Worm (Caenorhabditis elegans) whole organism, L1 larva: ENCODE measurements around the gene ZK381.8.
A peak's percentile ranks its signal among the peaks of the same experiment; 100 is the strongest.

Experiments
- C04F5.9 ChIP-seq: sonication (generic microtip); optimal IDR thresholded peaks from 2 replicates; lab custom pipeline; 2016; ENCODE audit warnings: missing genetic modification characterization, missing compliant biosample characterization
- Y116A8C.19 ChIP-seq: sonication (generic microtip); optimal IDR thresholded peaks from 2 replicates; lab custom pipeline; 2016; ENCODE audit warnings: missing compliant biosample characterization, missing genetic modification characterization, borderline replicate concordance
- blmp-1 ChIP-seq: fragments of 150-350 bp; optimal IDR thresholded peaks from 2 replicates; lab custom pipeline; 2014; ENCODE audit warnings: missing biosample characterization, missing genetic modification characterization
- ceh-63 ChIP-seq: fragments of 200-800 bp; sonication (Bioruptor generic); optimal IDR thresholded peaks from 2 replicates; lab custom pipeline; 2018; ENCODE audit warnings: mild to moderate bottlenecking, missing genetic modification characterization, missing compliant biosample characterization
- ceh-82 ChIP-seq, 3 experiments: fragments of 150-350 bp in 1 of 3; sonication (generic microtip) in 2 of 3; optimal IDR thresholded peaks; 2 replicates each; lab custom pipeline; 2014 to 2017; ENCODE audit warnings: missing biosample characterization in 3 of 3, missing genetic modification characterization in 3 of 3
- ceh-88 ChIP-seq: fragments of 200-800 bp; sonication (Bioruptor generic); IDR thresholded peaks from 2 replicates; pipeline ENCODE4 v1.3.6; 2022; ENCODE audit warnings: missing genetic modification characterization, missing compliant biosample characterization
- ceh-90 ChIP-seq: sonication (generic microtip); optimal IDR thresholded peaks from 2 replicates; lab custom pipeline; 2016; ENCODE audit warnings: missing genetic modification characterization, missing compliant biosample characterization
- dsc-1 ChIP-seq: sonication (generic microtip); optimal IDR thresholded peaks from 2 replicates; lab custom pipeline; 2016; ENCODE audit warnings: mild to moderate bottlenecking, missing genetic modification characterization, missing compliant biosample characterization
- efl-1 ChIP-seq, 4 experiments: fragments of 150-350 bp; optimal IDR thresholded peaks in 3 of 4; peaks in 1 of 4; 1 replicate in 1 of 4; 2 replicates in 3 of 4; lab custom pipeline; 2014; ENCODE audit warnings: missing biosample characterization in 2 of 4, missing genetic modification characterization in 2 of 4, missing genetic modification reagents in 2 of 4
- egl-27 ChIP-seq, 2 experiments: fragments of 150-350 bp in 1 of 2; sonication (generic microtip); optimal IDR thresholded peaks; 3 replicates each; lab custom pipeline; 2017 to 2018; ENCODE audit warnings: missing biosample characterization in 2 of 2, missing genetic modification characterization in 2 of 2, missing genetic modification reagents in 2 of 2
- elt-2 ChIP-seq: sonication (generic microtip); optimal IDR thresholded peaks from 2 replicates; lab custom pipeline; 2016; ENCODE audit warnings: missing genetic modification characterization, mild to moderate bottlenecking, inconsistent platforms, missing compliant biosample characterization, missing genetic modification reagents
- ets-5 ChIP-seq: fragments of 200-800 bp; sonication (Bioruptor generic); IDR thresholded peaks from 2 replicates; pipeline ENCODE4 v1.3.6; 2022; ENCODE audit warnings: missing genetic modification characterization, missing compliant biosample characterization
- fkh-4 ChIP-seq: sonication (generic microtip); optimal IDR thresholded peaks from 2 replicates; lab custom pipeline; 2016; ENCODE audit warnings: missing compliant biosample characterization, missing genetic modification characterization, borderline replicate concordance
- fkh-8 ChIP-seq: sonication (generic microtip); optimal IDR thresholded peaks from 2 replicates; lab custom pipeline; 2016; ENCODE audit warnings: mild to moderate bottlenecking, missing genetic modification characterization, missing compliant biosample characterization
- fos-1 ChIP-seq: fragments of 150-350 bp; optimal IDR thresholded peaks from 2 replicates; lab custom pipeline; 2014; ENCODE audit warnings: missing biosample characterization, missing genetic modification characterization
- hlh-17 ChIP-seq: fragments of 200-800 bp; sonication (Bioruptor generic); optimal IDR thresholded peaks from 2 replicates; lab custom pipeline; 2018; ENCODE audit warnings: missing genetic modification characterization, mild to moderate bottlenecking, missing compliant biosample characterization, moderate library complexity, borderline replicate concordance
- hlh-4 ChIP-seq: sonication (generic microtip); optimal IDR thresholded peaks from 2 replicates; lab custom pipeline; 2016; ENCODE audit warnings: mild to moderate bottlenecking, missing genetic modification characterization, missing compliant biosample characterization
- hpl-2 ChIP-seq: fragments of 150-350 bp; optimal IDR thresholded peaks from 2 replicates; lab custom pipeline; 2014; ENCODE audit warnings: missing biosample characterization, missing genetic modification reagents, missing genetic modification characterization
- isw-1 ChIP-seq: fragments of 200-800 bp; sonication (Bioruptor generic); IDR thresholded peaks from 2 replicates; pipeline ENCODE4 v1.3.6; 2022; ENCODE audit warnings: missing genetic modification characterization, missing compliant biosample characterization
- jun-1 ChIP-seq: fragments of 150-350 bp; optimal IDR thresholded peaks from 2 replicates; lab custom pipeline; 2014; ENCODE audit warnings: missing biosample characterization, missing genetic modification reagents, missing genetic modification characterization
- lin-13 ChIP-seq: fragments of 150-350 bp; optimal IDR thresholded peaks from 2 replicates; lab custom pipeline; 2014; ENCODE audit warnings: missing biosample characterization, missing genetic modification reagents, missing genetic modification characterization
- lin-15B ChIP-seq: fragments of 150-350 bp; sonication (generic microtip); optimal IDR thresholded peaks from 3 replicates; lab custom pipeline; 2014; ENCODE audit warnings: missing biosample characterization, missing genetic modification characterization
- lin-35 ChIP-seq, 2 experiments: fragments of 150-350 bp; optimal IDR thresholded peaks; 2 replicates each; lab custom pipeline; 2014; ENCODE audit warnings: missing biosample characterization in 2 of 2, missing genetic modification characterization in 2 of 2, missing genetic modification reagents in 2 of 2
- lir-3 ChIP-seq: sonication (generic microtip); optimal IDR thresholded peaks from 2 replicates; lab custom pipeline; 2016; ENCODE audit warnings: mild to moderate bottlenecking, missing genetic modification characterization, moderate library complexity, missing compliant biosample characterization; ENCODE audit not compliant: poor library complexity
- mab-9 ChIP-seq: fragments of 200-800 bp; sonication (Bioruptor generic); IDR thresholded peaks from 2 replicates; pipeline ENCODE4 v1.3.6; 2022; ENCODE audit warnings: missing genetic modification reagents, missing genetic modification characterization, missing compliant biosample characterization
- mdl-1 ChIP-seq, 2 experiments: fragments of 150-350 bp; optimal IDR thresholded peaks; 2 replicates each; lab custom pipeline; 2014 to 2017; ENCODE audit warnings: missing biosample characterization in 2 of 2, missing genetic modification characterization in 2 of 2, inconsistent platforms in 1 of 2
- mep-1 ChIP-seq: fragments of 150-350 bp; optimal IDR thresholded peaks from 2 replicates; lab custom pipeline; 2014; ENCODE audit warnings: missing biosample characterization, missing genetic modification characterization
- nhr-12 ChIP-seq: sonication (generic microtip); optimal IDR thresholded peaks from 2 replicates; lab custom pipeline; 2017; ENCODE audit warnings: missing biosample characterization, missing genetic modification characterization
- nhr-19 ChIP-seq: fragments of 200-800 bp; sonication (Bioruptor generic); conservative IDR thresholded peaks from 2 replicates; pipeline ENCODE4 v1.3.6; 2022; ENCODE audit warnings: missing genetic modification characterization, missing compliant biosample characterization
- nhr-28 ChIP-seq: fragments of 150-350 bp; optimal IDR thresholded peaks from 2 replicates; lab custom pipeline; 2014; ENCODE audit warnings: missing biosample characterization, missing genetic modification characterization
- nhr-47 ChIP-seq: sonication (generic microtip); optimal IDR thresholded peaks from 2 replicates; lab custom pipeline; 2016; ENCODE audit warnings: mild to moderate bottlenecking, missing genetic modification characterization, moderate library complexity, missing compliant biosample characterization
- nhr-76 ChIP-seq: sonication (generic microtip); optimal IDR thresholded peaks from 2 replicates; lab custom pipeline; 2017; ENCODE audit warnings: missing biosample characterization, missing genetic modification characterization
- nhr-77 ChIP-seq: fragments of 150-350 bp; optimal IDR thresholded peaks from 2 replicates; lab custom pipeline; 2014; ENCODE audit warnings: missing biosample characterization, missing genetic modification characterization
- pag-3 ChIP-seq: sonication (generic microtip); optimal IDR thresholded peaks from 2 replicates; lab custom pipeline; 2017; ENCODE audit warnings: missing genetic modification characterization, mild to moderate bottlenecking, missing compliant biosample characterization, antibody characterized with exemption, borderline replicate concordance; ENCODE audit not compliant: insufficient read depth
- pax-3 ChIP-seq: fragments of 200-800 bp; sonication (Bioruptor generic); optimal IDR thresholded peaks from 2 replicates; lab custom pipeline; 2018; ENCODE audit warnings: mild to moderate bottlenecking, missing genetic modification characterization, moderate library complexity, missing compliant biosample characterization
- pqm-1 ChIP-seq: sonication (generic microtip); optimal IDR thresholded peaks from 3 replicates; lab custom pipeline; 2017; ENCODE audit warnings: missing biosample characterization, missing genetic modification characterization
- snu-23 ChIP-seq: sonication (generic microtip); optimal IDR thresholded peaks from 2 replicates; lab custom pipeline; 2016; ENCODE audit warnings: missing genetic modification characterization, missing compliant biosample characterization
- sptf-1 ChIP-seq: fragments of 150-350 bp; optimal IDR thresholded peaks from 2 replicates; lab custom pipeline; 2014; ENCODE audit warnings: missing biosample characterization, missing genetic modification characterization
- sup-37 ChIP-seq: fragments of 200-800 bp; sonication (Bioruptor generic); optimal IDR thresholded peaks from 2 replicates; lab custom pipeline; 2018; ENCODE audit warnings: mild to moderate bottlenecking, missing genetic modification characterization, missing compliant biosample characterization
- swsn-7 ChIP-seq: sonication (generic microtip); optimal IDR thresholded peaks from 2 replicates; lab custom pipeline; 2016; ENCODE audit warnings: missing genetic modification characterization, missing compliant biosample characterization
- tbx-2 ChIP-seq: sonication (generic microtip); optimal IDR thresholded peaks from 2 replicates; lab custom pipeline; 2016; ENCODE audit warnings: missing genetic modification characterization, missing compliant biosample characterization
- tlp-1 ChIP-seq: fragments of 150-350 bp; optimal IDR thresholded peaks from 2 replicates; lab custom pipeline; 2014; ENCODE audit warnings: missing biosample characterization, missing genetic modification characterization
- unc-30 ChIP-seq: sonication (generic microtip); optimal IDR thresholded peaks from 2 replicates; lab custom pipeline; 2017; ENCODE audit warnings: missing biosample characterization, missing genetic modification characterization
- unc-62 ChIP-seq: fragments of 150-350 bp; optimal IDR thresholded peaks from 2 replicates; lab custom pipeline; 2014; ENCODE audit warnings: missing biosample characterization, missing genetic modification reagents, missing genetic modification characterization
- vab-15 ChIP-seq: sonication (generic microtip); optimal IDR thresholded peaks from 2 replicates; lab custom pipeline; 2017; ENCODE audit warnings: missing genotype, mild to moderate bottlenecking, missing genetic modification characterization, missing compliant biosample characterization
- xbp-1 ChIP-seq: sonication (generic microtip); optimal IDR thresholded peaks from 2 replicates; lab custom pipeline; 2016; ENCODE audit warnings: missing genetic modification characterization, missing compliant biosample characterization
- zag-1 ChIP-seq: fragments of 150-350 bp; optimal IDR thresholded peaks from 2 replicates; lab custom pipeline; 2014; ENCODE audit warnings: missing biosample characterization, missing genetic modification characterization
- ztf-11 ChIP-seq, 2 experiments: sonication (generic microtip); optimal IDR thresholded peaks; 2 replicates each; lab custom pipeline; 2016 to 2017; ENCODE audit warnings: missing genetic modification characterization in 2 of 2, missing biosample characterization in 1 of 2, missing compliant biosample characterization in 1 of 2

Gene ZK381.8

DNA sequence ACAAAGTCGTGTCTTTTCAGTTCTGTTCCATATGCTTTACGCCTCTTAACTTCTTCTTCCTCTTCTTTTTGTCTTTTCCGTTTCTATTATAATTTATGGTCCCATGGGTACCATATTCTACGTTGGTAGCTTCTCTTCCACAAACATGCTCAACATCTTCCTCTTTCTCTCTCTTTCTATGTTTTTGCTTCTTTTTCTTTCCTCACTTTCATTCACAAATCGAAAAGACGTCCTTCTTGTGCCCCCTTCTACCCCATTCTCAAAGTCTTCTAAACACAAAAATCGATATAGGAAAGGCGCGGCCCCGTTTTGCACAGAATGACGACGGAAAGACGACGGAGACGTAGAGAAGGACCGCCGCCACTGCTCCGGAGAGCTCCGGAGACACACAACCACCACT lies 11.5 kb downstream of the ZK381.8 start (continued):
- no peak for TF ChIP-seq pax-3
- no peak for TF ChIP-seq ceh-63 (GFP tag; lab: Kevin White, UChicago)
- TF ChIP-seq dsc-1 = no peak
- TF ChIP-seq, all 84 proteins: peak for 9

DNA sequence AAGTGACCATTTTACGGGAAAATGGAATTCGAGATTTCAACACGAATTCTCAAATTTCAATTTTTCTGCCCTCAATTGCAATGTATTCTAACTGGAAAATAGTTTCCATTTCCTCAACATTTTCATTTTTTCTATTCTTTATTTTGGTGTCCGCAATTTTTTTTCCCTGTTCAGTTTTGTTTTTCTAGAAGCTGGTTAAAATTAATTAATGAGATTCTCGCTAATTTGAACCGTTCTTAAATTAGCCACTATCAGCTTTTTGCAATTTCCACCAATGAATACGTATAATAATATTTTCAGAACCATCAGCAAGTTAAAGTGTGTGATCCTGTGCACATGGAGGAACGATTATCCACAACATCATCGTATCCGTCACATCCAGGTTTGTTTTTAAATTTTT lies 12.8 kb downstream of the ZK381.8 start, which contains the start of gene jnk-1:
Gene jnk-1, plus strand, starts transcription at position 301 of the 400 bp plus-strand sequence.
- no peak for TF ChIP-seq fkh-4 (tag; lab: Kevin White, UChicago)
- TF ChIP-seq nhr-77 (tag; lab: Kevin White, UChicago) = no peak
- TF ChIP-seq egl-27 (tag; optimal IDR thresholded peaks at IDR 0.05; lab: Kevin White, UChicago) = no peak
- TF ChIP-seq C04F5.9 (tag; lab: Kevin White, UChicago) = no peak
- TF ChIP-seq nhr-12 (tag; lab: Kevin White, UChicago) = no peak
- TF ChIP-seq lir-3 (tag; lab: Kevin White, UChicago) = no peak
- no peak for TF ChIP-seq fkh-8 (tag; lab: Kevin White, UChicago)
- TF ChIP-seq hpl-2 = no peak
- TF ChIP-seq hlh-4 (tag; lab: Kevin White, UChicago) = no peak
- TF ChIP-seq ceh-90 (tag; lab: Kevin White, UChicago) = no peak
- no peak for TF ChIP-seq jun-1 (tag; lab: Kevin White, UChicago)

DNA sequence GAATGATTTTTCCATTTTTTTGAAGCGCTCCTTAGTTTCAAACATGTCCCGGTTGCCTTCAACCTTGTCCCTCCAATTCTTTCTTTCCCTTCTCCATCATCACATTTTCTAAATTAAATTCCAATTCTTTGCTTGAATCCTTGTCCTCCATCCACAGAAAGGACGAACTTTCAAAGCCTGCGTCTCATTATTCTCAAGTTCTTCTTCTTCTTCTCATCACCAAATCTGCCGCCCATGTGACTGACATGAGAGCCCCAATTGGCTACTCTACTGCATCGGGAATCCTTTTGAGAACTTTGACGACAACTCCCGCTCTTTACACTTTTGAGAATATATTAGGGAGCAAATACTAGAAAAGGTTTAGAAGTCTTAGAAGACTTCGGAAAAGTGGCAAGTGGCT lies 13.5 kb downstream of the ZK381.8 start:
- TF ChIP-seq fos-1 (tag; lab: Kevin White, UChicago) (no peak), lin-35 (GFP tag; optimal IDR thresholded peaks at IDR 0.05; lab: Kevin White, UChicago) (no peak), Y116A8C.19 (tag; lab: Kevin White, UChicago) (no peak), mab-9 (GFP tag; lab: Robert Waterston, UW) (no peak), lin-13 (GFP tag; lab: Kevin White, UChicago) (no peak), unc-62 (GFP tag; lab: Kevin White, UChicago) (no peak), elt-2 (no peak), lin-15B (tag; lab: Kevin White, UChicago) (no peak), tbx-2 (tag; lab: Kevin White, UChicago) (peak; percentile 15), unc-30 (tag; lab: Kevin White, UChicago) (no peak), tlp-1 (tag; lab: Kevin White, UChicago) (no peak), egl-27 (tag; optimal IDR thresholded peaks at IDR 0.05; lab: Kevin White, UChicago) (no peak), mdl-1 (tag; optimal IDR thresholded peaks at IDR 0.05; lab: Kevin White, UChicago) (no peak), C04F5.9 (tag; lab: Kevin White, UChicago) (no peak), pag-3 (tag; lab: Kevin White, UChicago) (no peak), ets-5 (GFP tag; lab: Robert Waterston, UW) (no peak), ceh-88 (GFP tag; lab: Robert Waterston, UW) (no peak), nhr-47 (tag; lab: Kevin White, UChicago) (peak; percentile 19), efl-1 (optimal IDR thresholded peaks at IDR 0.05; lab: Kevin White, UChicago) (no peak), efl-1 (GFP tag; optimal IDR thresholded peaks at IDR 0.05 in 1 of 2; lab: Kevin White, UChicago) (no peak), nhr-76 (tag; lab: Kevin White, UChicago) (no peak), vab-15 (tag; lab: Kevin White, UChicago) (no peak), snu-23 (GFP tag; lab: Kevin White, UChicago) (no peak), xbp-1 (tag; lab: Kevin White, UChicago) (no peak), zag-1 (no peak), isw-1 (GFP tag; lab: Robert Waterston, UW) (no peak; the same call in 1 of the 2 replicates), nhr-19 (GFP tag; lab: Robert Waterston, UW) (no peak), hlh-17 (GFP tag; lab: Kevin White, UChicago) (no peak), ztf-11 (tag; optimal IDR thresholded peaks at IDR 0.05; lab: Kevin White, UChicago) (no peak), swsn-7 (peak; percentile 10), hlh-4 (tag; lab: Kevin White, UChicago) (no peak), blmp-1 (tag; lab: Kevin White, UChicago) (no peak), nhr-12 (tag; lab: Kevin White, UChicago) (no peak), nhr-77 (tag; lab: Kevin White, UChicago) (no peak), ceh-82 (tag; optimal IDR thresholded peaks at IDR 0.05; lab: Kevin White, UChicago) (no peak), sup-37 (GFP tag; lab: Kevin White, UChicago) (no peak), nhr-28 (tag; lab: Kevin White, UChicago) (no peak), sptf-1 (tag; lab: Kevin White, UChicago) (no peak), lir-3 (tag; lab: Kevin White, UChicago) (no peak), pqm-1 (tag; lab: Kevin White, UChicago) (no peak), mep-1 (tag; lab: Kevin White, UChicago) (peak; percentile 8)
